Worm (Caenorhabditis elegans) whole organism, young adult: ENCODE data around the gene oma-1.

Source experiments
- B0035.1 ChIP-seq: sonication (generic microtip); optimal IDR thresholded peaks from 2 replicates; lab custom pipeline; 2016; ENCODE audit warnings: missing genetic modification characterization, mild to moderate bottlenecking, missing compliant biosample characterization, missing genotype, missing genetic modification reagents
- F22D6.2 ChIP-seq: sonication (generic microtip); optimal IDR thresholded peaks from 2 replicates; lab custom pipeline; 2016; ENCODE audit warnings: mild to moderate bottlenecking, missing genetic modification characterization, missing compliant biosample characterization
- F49E8.2 ChIP-seq: sonication (generic microtip); optimal IDR thresholded peaks from 3 replicates; lab custom pipeline; 2017; ENCODE audit warnings: missing genetic modification characterization, mild to moderate bottlenecking, missing compliant biosample characterization, antibody characterized with exemption, moderate library complexity; ENCODE audit not compliant: insufficient read depth
- K12H6.12 ChIP-seq: fragments of 200-800 bp; sonication (Bioruptor generic); optimal IDR thresholded peaks from 2 replicates; lab custom pipeline; 2018; ENCODE audit warnings: mild to moderate bottlenecking, missing genetic modification characterization, missing compliant biosample characterization
- T26A5.8 ChIP-seq: sonication (generic microtip); optimal IDR thresholded peaks from 2 replicates; lab custom pipeline; 2016; ENCODE audit warnings: missing genetic modification characterization, missing compliant biosample characterization
- ZK185.1 ChIP-seq: sonication (generic microtip); optimal IDR thresholded peaks from 2 replicates; lab custom pipeline; 2016; ENCODE audit warnings: mild to moderate bottlenecking, missing genetic modification characterization, missing compliant biosample characterization; ENCODE audit not compliant: poor library complexity, severe bottlenecking
- attf-5 ChIP-seq: fragments of 200-800 bp; sonication (Bioruptor generic); optimal IDR thresholded peaks from 2 replicates; lab custom pipeline; 2018; ENCODE audit warnings: mild to moderate bottlenecking, missing genetic modification characterization, missing compliant biosample characterization
- cebp-2 ChIP-seq: fragments of 200-800 bp; sonication (Bioruptor generic); IDR thresholded peaks from 2 replicates; pipeline ENCODE4 v1.3.6; 2022; ENCODE audit warnings: missing genetic modification characterization, missing compliant biosample characterization
- ceh-27 ChIP-seq: fragments of 200-800 bp; sonication (Bioruptor generic); optimal IDR thresholded peaks from 2 replicates; lab custom pipeline; 2018; ENCODE audit warnings: mild to moderate bottlenecking, missing genetic modification characterization, moderate library complexity, missing compliant biosample characterization
- chd-7 ChIP-seq: sonication (generic microtip); optimal IDR thresholded peaks from 2 replicates; lab custom pipeline; 2016; ENCODE audit warnings: mild to moderate bottlenecking, missing genetic modification characterization, moderate library complexity, missing compliant biosample characterization
- ets-4 ChIP-seq: fragments of 200-800 bp; sonication (Bioruptor generic); optimal IDR thresholded peaks from 2 replicates; lab custom pipeline; 2018; ENCODE audit warnings: mild to moderate bottlenecking, missing genetic modification characterization, missing compliant biosample characterization
- hsf-1 ChIP-seq: fragments of 200-800 bp; sonication (Bioruptor generic); IDR thresholded peaks from 2 replicates; pipeline ENCODE4 v1.3.6; 2022; ENCODE audit warnings: missing genetic modification reagents, missing genetic modification characterization, missing compliant biosample characterization
- madf-10 ChIP-seq: sonication (generic microtip); optimal IDR thresholded peaks from 2 replicates; lab custom pipeline; 2016; ENCODE audit warnings: mild to moderate bottlenecking, missing genetic modification characterization, missing compliant biosample characterization
- mel-28 ChIP-seq: sonication (generic microtip); optimal IDR thresholded peaks from 2 replicates; lab custom pipeline; 2016; ENCODE audit warnings: borderline replicate concordance, mild to moderate bottlenecking, missing genetic modification characterization, missing compliant biosample characterization
- nhr-179 ChIP-seq: sonication (generic microtip); optimal IDR thresholded peaks from 2 replicates; lab custom pipeline; 2016; ENCODE audit warnings: mild to moderate bottlenecking, missing genetic modification characterization, missing compliant biosample characterization
- pbrm-1 ChIP-seq: fragments of 200-800 bp; sonication (Bioruptor generic); IDR thresholded peaks from 2 replicates; pipeline ENCODE4 v1.3.6; 2022; ENCODE audit warnings: missing genetic modification reagents, missing genetic modification characterization, missing compliant biosample characterization
- snpc-4 ChIP-seq, 5 experiments: fragments of 150-350 bp in 1 of 5; sonication (generic microtip) in 4 of 5; optimal IDR thresholded peaks; 2 replicates each; lab custom pipeline; 2014 to 2018; ENCODE audit warnings: missing genetic modification characterization in 5 of 5, missing biosample characterization in 3 of 5, antibody characterized with exemption in 2 of 5, mild to moderate bottlenecking in 2 of 5, missing compliant biosample characterization in 2 of 5, missing genotype in 2 of 5, moderate library complexity in 2 of 5, missing genetic modification reagents in 1 of 5
- unc-62 ChIP-seq: fragments of 150-350 bp; optimal IDR thresholded peaks from 2 replicates; lab custom pipeline; 2014; ENCODE audit warnings: missing biosample characterization, missing genetic modification reagents, missing genetic modification characterization

The oma-1 gene

DNA sequence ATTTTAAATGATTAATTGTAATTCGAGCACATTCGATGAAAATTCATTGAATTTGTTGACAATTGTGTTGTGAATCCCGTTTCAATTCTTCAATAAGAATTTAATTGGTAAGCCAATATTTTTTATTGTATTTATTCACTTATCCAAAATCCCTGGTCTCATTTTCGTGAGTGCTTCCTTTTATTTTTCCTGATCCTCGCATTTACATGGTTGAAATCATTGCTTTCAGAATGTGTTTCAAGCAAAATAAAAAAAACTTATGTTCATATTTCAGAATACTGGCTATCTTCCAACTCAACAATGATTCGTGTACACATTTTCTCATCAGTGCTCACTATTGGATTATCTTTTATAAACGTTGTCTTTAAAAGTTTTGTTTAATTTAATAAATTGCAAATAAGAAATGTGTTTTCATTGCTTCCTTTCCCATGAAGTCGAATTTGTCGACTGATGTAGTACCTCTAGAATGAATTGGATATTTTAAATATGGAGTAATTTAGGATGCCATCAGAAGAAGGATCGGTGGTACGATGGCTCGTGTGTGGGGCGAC, 41.2 kb downstream of the oma-1 start, which contains the start of the genes D1046.18 and slc-25A26:
Gene D1046.18 (plus strand): TSS at position 301 of the 551 bp plus-strand sequence.
Gene slc-25A26 (plus strand): TSS at position 501 of the 551 bp plus-strand sequence.
- no peak for TF ChIP-seq madf-10 (tag; lab: Kevin White, UChicago)
- no peak for TF ChIP-seq mel-28 (tag; lab: Kevin White, UChicago)
- TF ChIP-seq unc-62 (GFP tag; lab: Kevin White, UChicago): no peak
- no peak for TF ChIP-seq chd-7 (tag; lab: Kevin White, UChicago)
- TF ChIP-seq ceh-27: no peak

DNA sequence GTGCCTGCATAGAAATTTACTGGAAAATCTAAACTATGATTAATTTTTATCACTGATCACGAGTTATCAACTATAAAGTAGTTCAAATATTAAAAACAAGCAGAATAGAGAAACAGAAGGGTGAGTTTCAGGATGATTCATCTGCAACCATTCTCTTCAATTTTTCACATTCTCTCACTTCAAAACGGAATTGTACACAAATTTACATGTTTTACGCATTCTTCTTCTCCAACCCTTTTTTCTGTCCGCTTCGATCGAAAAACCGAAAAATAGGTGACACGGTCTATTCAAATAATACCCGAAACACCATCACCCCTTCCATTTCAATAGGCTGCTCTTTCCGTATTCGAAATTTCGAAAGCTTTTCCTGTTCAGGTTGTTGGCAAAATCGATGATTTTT, 44.8 kb downstream of the oma-1 start, which contains the start of gene D1046.4:
Gene D1046.4 (plus strand): TSS at position 301 of the 400 bp plus-strand sequence.
- TF ChIP-seq cebp-2 (GFP tag; lab: Robert Waterston, UW) (no peak), snpc-4 (GFP tag; optimal IDR thresholded peaks at IDR 0.05; lab: Kevin White, UChicago) (no peak), snpc-4 (tag; optimal IDR thresholded peaks at IDR 0.05; lab: Kevin White, UChicago) (no peak), F22D6.2 (tag; lab: Kevin White, UChicago) (no peak), unc-62 (GFP tag; lab: Kevin White, UChicago) (no peak), ZK185.1 (tag; lab: Kevin White, UChicago) (no peak), K12H6.12 (tag; lab: Kevin White, UChicago) (no peak), F49E8.2 (tag; lab: Kevin White, UChicago) (no peak), hsf-1 (GFP tag; lab: Robert Waterston, UW) (no peak), T26A5.8 (tag; lab: Kevin White, UChicago) (no peak), pbrm-1 (GFP tag; lab: Robert Waterston, UW) (no peak), nhr-179 (no peak), mel-28 (tag; lab: Kevin White, UChicago) (no peak), ets-4 (no peak), B0035.1 (tag; lab: Kevin White, UChicago) (no peak), attf-5 (GFP tag; lab: Kevin White, UChicago) (no peak)
